Fruit fly (Drosophila melanogaster) whole organism, prepupa: ENCODE data around the gene Atat.

Experiments
- Blimp-1 ChIP-seq: fragments of 200-800 bp; sonication (Bioruptor generic); optimal IDR thresholded peaks from 3 replicates; lab custom pipeline; 2017; ENCODE audit warnings: missing biosample characterization, missing genetic modification characterization, mild to moderate bottlenecking, moderate library complexity, missing genetic modification reagents
- CG10669 ChIP-seq: fragments of 200-800 bp; sonication (Bioruptor generic); optimal IDR thresholded peaks from 3 replicates; lab custom pipeline; 2018; ENCODE audit warnings: missing biosample characterization, mild to moderate bottlenecking, missing genetic modification characterization, moderate library complexity
- CG11294 ChIP-seq: fragments of 200-800 bp; sonication (Bioruptor generic); IDR thresholded peaks from 2 replicates; pipeline ENCODE4 v1.3.6; 2022; ENCODE audit warnings: missing biosample characterization, missing genetic modification characterization
- CG11762 ChIP-seq: fragments of 200-800 bp; sonication (Bioruptor generic); optimal IDR thresholded peaks from 3 replicates; lab custom pipeline; 2016; ENCODE audit warnings: missing biosample characterization, missing genetic modification characterization; ENCODE audit not compliant: insufficient read depth
- CG11902 ChIP-seq: fragments of 200-800 bp; sonication (Bioruptor generic); optimal IDR thresholded peaks from 3 replicates; lab custom pipeline; 2016; ENCODE audit warnings: missing biosample characterization, missing genetic modification characterization
- CG15336 ChIP-seq: fragments of 200-800 bp; sonication (Bioruptor generic); IDR thresholded peaks from 2 replicates; pipeline ENCODE4 v1.3.6; 2022; ENCODE audit warnings: missing biosample characterization, missing genetic modification characterization
- CG1621 ChIP-seq: fragments of 200-800 bp; sonication (Bioruptor generic); optimal IDR thresholded peaks from 3 replicates; lab custom pipeline; 2018; ENCODE audit warnings: missing biosample characterization, mild to moderate bottlenecking, missing genetic modification characterization
- CG16779 ChIP-seq: fragments of 200-800 bp; sonication (Bioruptor generic); optimal IDR thresholded peaks from 3 replicates; lab custom pipeline; 2017; ENCODE audit warnings: missing biosample characterization, mild to moderate bottlenecking, missing genetic modification characterization
- CG3032 ChIP-seq: fragments of 200-800 bp; optimal IDR thresholded peaks from 2 replicates; lab custom pipeline; 2019; ENCODE audit warnings: missing biosample characterization, mild to moderate bottlenecking, missing genetic modification characterization, moderate library complexity
- CG31627 ChIP-seq: fragments of 200-800 bp; sonication (Bioruptor generic); optimal IDR thresholded peaks from 3 replicates; lab custom pipeline; 2016; ENCODE audit warnings: missing biosample characterization, missing genetic modification characterization
- CG32006 ChIP-seq: fragments of 200-800 bp; sonication (Bioruptor generic); optimal IDR thresholded peaks from 3 replicates; lab custom pipeline; 2017; ENCODE audit warnings: missing biosample characterization, mild to moderate bottlenecking, missing genetic modification characterization
- CG34406 ChIP-seq: fragments of 200-800 bp; sonication (Bioruptor generic); optimal IDR thresholded peaks from 3 replicates; lab custom pipeline; 2016; ENCODE audit warnings: missing biosample characterization, missing genetic modification characterization
- CG3919 ChIP-seq: fragments of 200-800 bp; sonication (Bioruptor generic); optimal IDR thresholded peaks from 3 replicates; lab custom pipeline; 2016; ENCODE audit warnings: missing biosample characterization, missing genetic modification characterization
- CG4318 ChIP-seq: fragments of 200-800 bp; sonication (Bioruptor generic); optimal IDR thresholded peaks from 3 replicates; lab custom pipeline; 2017; ENCODE audit warnings: missing biosample characterization, mild to moderate bottlenecking, missing genetic modification characterization
- CG6163 ChIP-seq: fragments of 200-800 bp; sonication (Bioruptor generic); IDR thresholded peaks from 3 replicates; pipeline ENCODE4 v1.3.6; 2022; ENCODE audit warnings: missing biosample characterization, missing genetic modification characterization
- CG6276 ChIP-seq: fragments of 200-800 bp; sonication (Bioruptor generic); optimal IDR thresholded peaks from 2 replicates; lab custom pipeline; 2017; ENCODE audit warnings: missing biosample characterization, mild to moderate bottlenecking, missing genetic modification characterization
- CG6792 ChIP-seq: fragments of 200-800 bp; sonication (Bioruptor generic); optimal IDR thresholded peaks from 3 replicates; lab custom pipeline; 2016; ENCODE audit warnings: missing biosample characterization, missing genetic modification characterization
- CG6808 ChIP-seq: fragments of 200-800 bp; sonication (Bioruptor generic); optimal IDR thresholded peaks from 3 replicates; lab custom pipeline; 2017; ENCODE audit warnings: missing biosample characterization, missing genetic modification characterization, mild to moderate bottlenecking, moderate library complexity, missing genetic modification reagents
- CG7368 ChIP-seq: fragments of 200-800 bp; sonication (Bioruptor generic); optimal IDR thresholded peaks from 3 replicates; lab custom pipeline; 2016; ENCODE audit warnings: missing biosample characterization, missing genetic modification characterization
- CG8119 ChIP-seq: fragments of 200-800 bp; sonication (Bioruptor generic); IDR thresholded peaks from 3 replicates; pipeline ENCODE4 v1.3.6; 2022; ENCODE audit warnings: missing biosample characterization, missing genetic modification characterization
- CG8319 ChIP-seq: fragments of 200-800 bp; sonication (Bioruptor generic); optimal IDR thresholded peaks from 3 replicates; lab custom pipeline; 2016; ENCODE audit warnings: missing biosample characterization, missing genetic modification characterization
- CG8632 ChIP-seq: fragments of 200-800 bp; sonication (Bioruptor generic); optimal IDR thresholded peaks from 3 replicates; lab custom pipeline; 2016; ENCODE audit warnings: missing biosample characterization, missing genetic modification characterization
- Eip78C ChIP-seq: fragments of 200-800 bp; sonication (Bioruptor generic); peaks from one replicate; lab custom pipeline; 2016; ENCODE audit warnings: missing biosample characterization, missing genetic modification characterization
- Eip93F ChIP-seq: fragments of 200-800 bp; sonication (Bioruptor generic); optimal IDR thresholded peaks from 2 replicates; lab custom pipeline; 2016; ENCODE audit warnings: missing biosample characterization, mild to moderate bottlenecking, missing genetic modification characterization
- Ets21C ChIP-seq: fragments of 200-800 bp; sonication (Bioruptor generic); optimal IDR thresholded peaks from 3 replicates; lab custom pipeline; 2016; ENCODE audit warnings: missing biosample characterization, missing genetic modification characterization
- Ets96B ChIP-seq: fragments of 200-800 bp; optimal IDR thresholded peaks from 2 replicates; lab custom pipeline; 2019; ENCODE audit warnings: missing biosample characterization, mild to moderate bottlenecking, missing genetic modification characterization, moderate library complexity
- Gug ChIP-seq: fragments of 200-800 bp; sonication (Bioruptor generic); IDR thresholded peaks from 2 replicates; pipeline ENCODE4 v1.3.6; 2022; ENCODE audit warnings: missing biosample characterization, missing genetic modification characterization
- Hr38 ChIP-seq: sonication (Bioruptor generic); optimal IDR thresholded peaks from 2 replicates; lab custom pipeline; 2016; ENCODE audit warnings: missing biosample characterization, missing genetic modification characterization
- Hr39 ChIP-seq: fragments of 200-800 bp; sonication (Bioruptor generic); optimal IDR thresholded peaks from 2 replicates; lab custom pipeline; 2016; ENCODE audit warnings: missing biosample characterization, missing genetic modification characterization
- Lpt ChIP-seq: fragments of 200-800 bp; sonication (Bioruptor generic); optimal IDR thresholded peaks from 3 replicates; lab custom pipeline; 2016; ENCODE audit warnings: missing biosample characterization, missing genetic modification characterization
- Met ChIP-seq: fragments of 200-800 bp; sonication (Bioruptor generic); optimal IDR thresholded peaks from 3 replicates; lab custom pipeline; 2016; ENCODE audit warnings: missing biosample characterization, missing genetic modification characterization
- OdsH ChIP-seq: fragments of 200-800 bp; sonication (Bioruptor generic); optimal IDR thresholded peaks from 3 replicates; lab custom pipeline; 2016; ENCODE audit warnings: missing biosample characterization, missing genetic modification characterization
- Smox ChIP-seq: fragments of 200-800 bp; sonication (Bioruptor generic); optimal IDR thresholded peaks from 3 replicates; lab custom pipeline; 2016; ENCODE audit warnings: missing biosample characterization, missing genetic modification characterization
- Sox102F ChIP-seq: fragments of 200-800 bp; sonication (Bioruptor generic); optimal IDR thresholded peaks from 2 replicates; lab custom pipeline; 2016; ENCODE audit warnings: missing biosample characterization, mild to moderate bottlenecking, missing genetic modification characterization
- Sox14 ChIP-seq: fragments of 200-800 bp; sonication (Bioruptor generic); optimal IDR thresholded peaks from 3 replicates; lab custom pipeline; 2016; ENCODE audit warnings: missing biosample characterization, missing genetic modification characterization
- Sox15 ChIP-seq: fragments of 200-800 bp; sonication (Bioruptor generic); optimal IDR thresholded peaks from 3 replicates; lab custom pipeline; 2016; ENCODE audit warnings: missing biosample characterization, missing genetic modification characterization
- achi ChIP-seq: fragments of 200-800 bp; sonication (Bioruptor generic); optimal IDR thresholded peaks from 3 replicates; lab custom pipeline; 2016; ENCODE audit warnings: missing biosample characterization, missing genetic modification characterization
- acj6 ChIP-seq: fragments of 200-800 bp; sonication (Bioruptor generic); optimal IDR thresholded peaks from 3 replicates; lab custom pipeline; 2016; ENCODE audit warnings: missing biosample characterization, missing genetic modification characterization
- cyc ChIP-seq: fragments of 200-800 bp; sonication (Bioruptor generic); optimal IDR thresholded peaks from 3 replicates; lab custom pipeline; 2016; ENCODE audit warnings: missing biosample characterization, missing genetic modification characterization
- dac ChIP-seq: fragments of 200-800 bp; sonication (Bioruptor generic); optimal IDR thresholded peaks from 2 replicates; lab custom pipeline; 2017; ENCODE audit warnings: missing biosample characterization, mild to moderate bottlenecking, missing genetic modification characterization
- dsx ChIP-seq: fragments of 200-800 bp; optimal IDR thresholded peaks from 3 replicates; lab custom pipeline; 2019; ENCODE audit warnings: missing biosample characterization, mild to moderate bottlenecking, missing genetic modification characterization, moderate library complexity; ENCODE audit not compliant: poor library complexity, severe bottlenecking
- eg ChIP-seq: fragments of 200-800 bp; sonication (Bioruptor generic); IDR thresholded peaks from 3 replicates; pipeline ENCODE4 v1.3.6; 2022; ENCODE audit warnings: missing biosample characterization, missing genetic modification characterization
- esn ChIP-seq: fragments of 200-800 bp; sonication (Bioruptor generic); optimal IDR thresholded peaks from 2 replicates; lab custom pipeline; 2016; ENCODE audit warnings: missing biosample characterization, mild to moderate bottlenecking, missing genetic modification characterization, moderate library complexity
- fd59A ChIP-seq: fragments of 200-800 bp; sonication (Bioruptor generic); optimal IDR thresholded peaks from 2 replicates; lab custom pipeline; 2017; ENCODE audit warnings: missing biosample characterization, mild to moderate bottlenecking, missing genetic modification characterization, missing genetic modification reagents
- fd85E ChIP-seq: fragments of 200-800 bp; sonication (Bioruptor generic); optimal IDR thresholded peaks from 3 replicates; lab custom pipeline; 2016; ENCODE audit warnings: missing biosample characterization, missing genetic modification characterization
- fkh ChIP-seq: fragments of 200-800 bp; sonication (Bioruptor generic); optimal IDR thresholded peaks from 3 replicates; lab custom pipeline; 2017; ENCODE audit warnings: missing biosample characterization, mild to moderate bottlenecking, missing genetic modification characterization, moderate library complexity
- lz ChIP-seq: fragments of 200-800 bp; sonication (Bioruptor generic); optimal IDR thresholded peaks from 3 replicates; lab custom pipeline; 2016; ENCODE audit warnings: missing biosample characterization, missing genetic modification characterization
- pdm3 ChIP-seq: fragments of 200-800 bp; sonication (Bioruptor generic); optimal IDR thresholded peaks from 3 replicates; lab custom pipeline; 2016; ENCODE audit warnings: missing biosample characterization, missing genetic modification characterization
- salr ChIP-seq, 2 experiments: fragments of 200-800 bp; sonication (Bioruptor generic); optimal IDR thresholded peaks; 3 replicates each; lab custom pipeline; 2016 to 2018; ENCODE audit warnings: missing biosample characterization in 2 of 2, missing genetic modification characterization in 2 of 2, mild to moderate bottlenecking in 1 of 2
- spab ChIP-seq: fragments of 200-800 bp; sonication (Bioruptor generic); optimal IDR thresholded peaks from 2 replicates; lab custom pipeline; 2017; ENCODE audit warnings: missing biosample characterization, mild to moderate bottlenecking, missing genetic modification characterization, missing genetic modification reagents
- ss ChIP-seq, 2 experiments: fragments of 200-800 bp; sonication (Bioruptor generic); optimal IDR thresholded peaks; 2 replicates in 1 of 2; 3 replicates in 1 of 2; lab custom pipeline; 2017 to 2018; ENCODE audit warnings: mild to moderate bottlenecking in 2 of 2, missing biosample characterization in 2 of 2, missing genetic modification characterization in 2 of 2, moderate library complexity in 1 of 2
- svp ChIP-seq: fragments of 200-800 bp; sonication (Bioruptor generic); peaks from one replicate; lab custom pipeline; 2016; ENCODE audit warnings: missing biosample characterization, missing genetic modification characterization
- vri ChIP-seq: fragments of 200-800 bp; sonication (Bioruptor generic); optimal IDR thresholded peaks from 3 replicates; lab custom pipeline; 2016; ENCODE audit warnings: missing biosample characterization, mild to moderate bottlenecking, missing genetic modification characterization

Atat gene

dm6 chr3L:9370907-9371365, 55.6 kb downstream of the Atat start, which contains the start of gene Fdx1:
Gene Fdx1 (minus strand): TSS chr3L:9371238.
- no peak for TF ChIP-seq eg (GFP tag; lab: Robert Waterston, UW)
- no peak for TF ChIP-seq CG32006 (GFP tag; lab: Kevin White, UChicago)
- no peak for TF ChIP-seq salr (GFP tag; optimal IDR thresholded peaks at IDR 0.05; lab: Kevin White, UChicago)
- no peak for TF ChIP-seq ss (GFP tag; optimal IDR thresholded peaks at IDR 0.05; lab: Kevin White, UChicago)
- TF ChIP-seq achi (GFP tag; lab: Kevin White, UChicago) = peak; percentile 25
- TF ChIP-seq CG11902 (GFP tag; lab: Kevin White, UChicago) = no peak
- peak; percentile 48 for TF ChIP-seq Sox14
- TF ChIP-seq Met (GFP tag; lab: Kevin White, UChicago) = no peak
- TF ChIP-seq CG6792 = no peak
- no peak for TF ChIP-seq CG6808
- TF ChIP-seq dac = no peak
- no peak for TF ChIP-seq Hr39 (GFP tag; lab: Kevin White, UChicago)
- no peak for TF ChIP-seq CG8632 (GFP tag; lab: Kevin White, UChicago)
- no peak for TF ChIP-seq CG8319
- no peak for TF ChIP-seq fd85E (GFP tag; lab: Kevin White, UChicago)
- peak; percentile 41 for TF ChIP-seq CG3032 (tag; lab: Kevin White, UChicago)
- no peak for TF ChIP-seq Lpt (GFP tag; lab: Kevin White, UChicago)
- TF ChIP-seq Eip93F (GFP tag; lab: Kevin White, UChicago) = peak; percentile 5
- TF ChIP-seq vri (GFP tag; lab: Kevin White, UChicago) = peak; percentile 11
- TF ChIP-seq CG8119 (GFP tag; lab: Robert Waterston, UW) = peak; percentile 25; the same call in 1 of the 3 replicates
- TF ChIP-seq spab = no peak
- TF ChIP-seq CG15336 (GFP tag; lab: Robert Waterston, UW) = no peak
- TF ChIP-seq CG3919 = peak; percentile 43
- TF ChIP-seq Smox (GFP tag; lab: Kevin White, UChicago) = no peak
- no peak for TF ChIP-seq pdm3 (GFP tag; lab: Kevin White, UChicago)
- peak; percentile 55 for TF ChIP-seq esn (GFP tag; lab: Kevin White, UChicago)
- no peak for TF ChIP-seq Ets21C
- TF ChIP-seq Ets96B (tag; lab: Kevin White, UChicago) = peak; percentile 33
- TF ChIP-seq CG1621 (tag; lab: Kevin White, UChicago) = no peak
- TF ChIP-seq lz (GFP tag; lab: Kevin White, UChicago) = peak; percentile 38
- no peak for TF ChIP-seq acj6 (GFP tag; lab: Kevin White, UChicago)
- TF ChIP-seq fd59A (GFP tag; lab: Kevin White, UChicago) = no peak
- no peak for TF ChIP-seq CG34406 (GFP tag; lab: Kevin White, UChicago)
- peak; percentile 60 for TF ChIP-seq svp (GFP tag; lab: Kevin White, UChicago)
- no peak for TF ChIP-seq CG6163
- TF ChIP-seq Hr38 = no peak
- TF ChIP-seq Blimp-1 (GFP tag; lab: Kevin White, UChicago) = no peak
- TF ChIP-seq cyc (GFP tag; lab: Kevin White, UChicago) = peak; percentile 26
- no peak for TF ChIP-seq dsx (GFP tag; lab: Kevin White, UChicago)
- peak; percentile 71 for TF ChIP-seq Eip78C (GFP tag; lab: Kevin White, UChicago)
- no peak for TF ChIP-seq CG10669
- TF ChIP-seq Gug = no peak
- peak; percentile 47 for TF ChIP-seq OdsH (GFP tag; lab: Kevin White, UChicago)
- no peak for TF ChIP-seq Sox15 (GFP tag; lab: Kevin White, UChicago)
- TF ChIP-seq CG11294 = no peak
- TF ChIP-seq fkh (GFP tag; lab: Kevin White, UChicago) = peak; percentile 96
- TF ChIP-seq CG31627 = peak; percentile 17
- TF ChIP-seq CG11762 (GFP tag; lab: Kevin White, UChicago) = no peak
- TF ChIP-seq CG6276 = no peak
- TF ChIP-seq Sox102F = no peak
- no peak for TF ChIP-seq CG7368 (GFP tag; lab: Kevin White, UChicago)
- TF ChIP-seq CG16779 = no peak
- TF ChIP-seq CG4318 (GFP tag; lab: Kevin White, UChicago) = no peak
